Comparison of ENCODE assay signal across 6 fruit fly cellular contexts in genomic region chr2L:14410331-14410730, dm6.
TF ChIP-seq lines count a peak whose summit lies in the region.

No protein-coding gene starts in this region.

- TF ChIP-seq CTCF in whole organism, embryonic (GFP tag; optimal IDR thresholded peaks at IDR 0.05; lab: Kevin White, UChicago) = peak; percentile 5

TF ChIP-seq in whole organism, 6 proteins besides CTCF, POLR2A, EP300 and RAD21:
- no peak for TF ChIP-seq CG8478 (optimal IDR thresholded peaks at IDR 0.05; lab: Kevin White, UChicago)
- TF ChIP-seq EcR (GFP tag; optimal IDR thresholded peaks at IDR 0.05; lab: Kevin White, UChicago) = no peak
- peak; percentile 83 for TF ChIP-seq Dll (optimal IDR thresholded peaks at IDR 0.05; lab: Kevin White, UChicago)
- TF ChIP-seq psq (optimal IDR thresholded peaks at IDR 0.05; lab: Kevin White, UChicago) = no peak
- TF ChIP-seq usp (GFP tag; optimal IDR thresholded peaks at IDR 0.05; lab: Kevin White, UChicago) = no peak

TF ChIP-seq in whole organism, adult, 20 proteins besides CTCF, POLR2A, EP300 and RAD21:
- no peak for TF ChIP-seq Crg-1 (GFP tag; optimal IDR thresholded peaks at IDR 0.05; lab: Kevin White, UChicago)
- peak; percentile 53 for TF ChIP-seq pad (GFP tag; optimal IDR thresholded peaks at IDR 0.05; lab: Kevin White, UChicago)
TF ChIP-seq in whole organism, adult: peak in this region for 1.

TF ChIP-seq in whole organism, embryonic, 481 proteins besides CTCF, POLR2A, EP300 and RAD21 (continues in another document):
- TF ChIP-seq Ada2b (GFP tag; IDR thresholded peaks at IDR 0.05; lab: Robert Waterston, UW) (no peak), Hr39 (optimal IDR thresholded peaks at IDR 0.05; lab: Kevin White, UChicago) (no peak), chif (GFP tag; optimal IDR thresholded peaks at IDR 0.05; lab: Kevin White, UChicago) (no peak), CG12659 (GFP tag; optimal IDR thresholded peaks at IDR 0.05; lab: Kevin White, UChicago) (no peak), CG5180 (GFP tag; optimal IDR thresholded peaks at IDR 0.05; lab: Kevin White, UChicago) (no peak), CG15011 (GFP tag; optimal IDR thresholded peaks at IDR 0.05; lab: Kevin White, UChicago) (no peak), PHDP (tag; optimal IDR thresholded peaks at IDR 0.05; lab: Kevin White, UChicago) (no peak), Kr (GFP tag; optimal IDR thresholded peaks at IDR 0.05; lab: Kevin White, UChicago) (no peak), CG7357 (GFP tag; IDR thresholded peaks at IDR 0.05; lab: Robert Waterston, UW) (no peak), Med (GFP tag; lab: Kevin White, UChicago) (peak; percentile 82), CG34422 (GFP tag; IDR thresholded peaks at IDR 0.05; lab: Robert Waterston, UW) (no peak), CG6689 (GFP tag; IDR thresholded peaks at IDR 0.05; lab: Robert Waterston, UW) (no peak), jigr1 (GFP tag; IDR thresholded peaks at IDR 0.05; lab: Robert Waterston, UW) (no peak), Elba2 (GFP tag; optimal IDR thresholded peaks at IDR 0.05; lab: Kevin White, UChicago) (no peak), CG4854 (GFP tag; optimal IDR thresholded peaks at IDR 0.05; lab: Kevin White, UChicago) (no peak), CG4424 (GFP tag; optimal IDR thresholded peaks at IDR 0.05; lab: Kevin White, UChicago) (no peak), H15 (GFP tag; IDR thresholded peaks at IDR 0.05; lab: Robert Waterston, UW) (no peak), CG13123 (GFP tag; optimal IDR thresholded peaks at IDR 0.05; lab: Kevin White, UChicago) (no peak), Dad (GFP tag; optimal IDR thresholded peaks at IDR 0.05; lab: Kevin White, UChicago) (no peak), yki (optimal IDR thresholded peaks at IDR 0.05; lab: Kevin White, UChicago) (no peak), gem (tag; optimal IDR thresholded peaks at IDR 0.05; lab: Kevin White, UChicago) (no peak), seq (GFP tag; IDR thresholded peaks at IDR 0.05; lab: Robert Waterston, UW) (no peak), Sox102F (GFP tag; optimal IDR thresholded peaks at IDR 0.05; lab: Kevin White, UChicago) (no peak)

TF ChIP-seq in whole organism, prepupa, 60 proteins besides CTCF, POLR2A, EP300 and RAD21:
- TF ChIP-seq Lpt (GFP tag; optimal IDR thresholded peaks at IDR 0.05; lab: Kevin White, UChicago) (no peak), CG6808 (GFP tag; optimal IDR thresholded peaks at IDR 0.05; lab: Kevin White, UChicago) (peak; percentile 9), CG8119 (GFP tag; IDR thresholded peaks at IDR 0.05; lab: Robert Waterston, UW) (peak; percentile 24; the same call in 1 of the 3 replicates), Sox15 (GFP tag; optimal IDR thresholded peaks at IDR 0.05; lab: Kevin White, UChicago) (no peak), Ets21C (GFP tag; optimal IDR thresholded peaks at IDR 0.05; lab: Kevin White, UChicago) (no peak), CG9139 (GFP tag; optimal IDR thresholded peaks at IDR 0.05; lab: Kevin White, UChicago) (peak; percentile 10), Eip75B (GFP tag; optimal IDR thresholded peaks at IDR 0.05; lab: Kevin White, UChicago) (no peak), CG6163 (GFP tag; IDR thresholded peaks at IDR 0.05; lab: Robert Waterston, UW) (peak; percentile 60; the same call in 1 of the 3 replicates), fkh (GFP tag; optimal IDR thresholded peaks at IDR 0.05; lab: Kevin White, UChicago) (peak; percentile 61), Sox102F (GFP tag; optimal IDR thresholded peaks at IDR 0.05; lab: Kevin White, UChicago) (no peak), dac (GFP tag; optimal IDR thresholded peaks at IDR 0.05; lab: Kevin White, UChicago) (no peak), CG32006 (GFP tag; optimal IDR thresholded peaks at IDR 0.05; lab: Kevin White, UChicago) (no peak), ss (GFP tag; optimal IDR thresholded peaks at IDR 0.05; lab: Kevin White, UChicago) (peak; percentile 18 to 48)
TF ChIP-seq in whole organism, prepupa: peak in this region for 6.

TF ChIP-seq in whole organism, pupa, 21 proteins besides CTCF, POLR2A, EP300 and RAD21:
- TF ChIP-seq Ets98B (GFP tag; IDR thresholded peaks at IDR 0.05; lab: Robert Waterston, UW) = peak; percentile 37; the same call in 1 of the 2 replicates
- 0 out of 2 replicates have a peak, but pooled peaks have one; percentile 21 for TF ChIP-seq CG32121 (GFP tag; IDR thresholded peaks at IDR 0.05; lab: Robert Waterston, UW)
- peak; percentile 10 for TF ChIP-seq CG13204 (GFP tag; optimal IDR thresholded peaks at IDR 0.05; lab: Kevin White, UChicago)
- TF ChIP-seq CG8301 (tag; optimal IDR thresholded peaks at IDR 0.05; lab: Kevin White, UChicago) = no peak
- peak; percentile 52; the same call in 2 of the 3 replicates for TF ChIP-seq fd96Ca (GFP tag; IDR thresholded peaks at IDR 0.05; lab: Robert Waterston, UW)
- TF ChIP-seq CG4496 (GFP tag; IDR thresholded peaks at IDR 0.05; lab: Robert Waterston, UW) = peak; percentile 73
TF ChIP-seq in whole organism, pupa: peak in this region for 5.

TF ChIP-seq in whole organism, wandering third instar larva, 38 proteins besides CTCF, POLR2A, EP300 and RAD21:
- no peak for TF ChIP-seq Jra (GFP tag; optimal IDR thresholded peaks at IDR 0.05; lab: Kevin White, UChicago)
- no peak for TF ChIP-seq br (GFP tag; optimal IDR thresholded peaks at IDR 0.05; lab: Kevin White, UChicago)
- TF ChIP-seq sage (GFP tag; optimal IDR thresholded peaks at IDR 0.05; lab: Kevin White, UChicago) = no peak
- no peak for TF ChIP-seq Sp1 (GFP tag; optimal IDR thresholded peaks at IDR 0.05; lab: Kevin White, UChicago)
- no peak for TF ChIP-seq Myc (optimal IDR thresholded peaks at IDR 0.05; lab: Kevin White, UChicago)
- no peak for TF ChIP-seq CG9705 (GFP tag; optimal IDR thresholded peaks at IDR 0.05; lab: Kevin White, UChicago)
- TF ChIP-seq Rel (GFP tag; optimal IDR thresholded peaks at IDR 0.05; lab: Kevin White, UChicago) = no peak
- TF ChIP-seq Rel (tag; optimal IDR thresholded peaks at IDR 0.05; lab: Kevin White, UChicago) = peak; percentile 75
- no peak for TF ChIP-seq CrebA (GFP tag; optimal IDR thresholded peaks at IDR 0.05; lab: Kevin White, UChicago; ENCODE audit: borderline replicate concordance)
- TF ChIP-seq Mio (GFP tag; optimal IDR thresholded peaks at IDR 0.05; lab: Kevin White, UChicago) = no peak
- no peak for TF ChIP-seq dsf (GFP tag; optimal IDR thresholded peaks at IDR 0.05; lab: Kevin White, UChicago; ENCODE audit: borderline replicate concordance)
- no peak for TF ChIP-seq lola (GFP tag; optimal IDR thresholded peaks at IDR 0.05; lab: Kevin White, UChicago)
- peak; percentile 1 for TF ChIP-seq fru (GFP tag; optimal IDR thresholded peaks at IDR 0.05; lab: Kevin White, UChicago)
- no peak for TF ChIP-seq HLH106 (tag; optimal IDR thresholded peaks at IDR 0.05; lab: Kevin White, UChicago)
- no peak for TF ChIP-seq rgr (GFP tag; optimal IDR thresholded peaks at IDR 0.05; lab: Kevin White, UChicago)
- TF ChIP-seq psq (GFP tag; optimal IDR thresholded peaks at IDR 0.05; lab: Kevin White, UChicago) = no peak
- no peak for TF ChIP-seq Hr83 (GFP tag; optimal IDR thresholded peaks at IDR 0.05; lab: Kevin White, UChicago; ENCODE audit: poor library complexity, severe bottlenecking)
- TF ChIP-seq GATAd (GFP tag; optimal IDR thresholded peaks at IDR 0.05; lab: Kevin White, UChicago) = no peak
